Fruit fly (Drosophila melanogaster) S2 (cell line): Measurements from ENCODE around the gene Ccp84Ag.

ENCODE experiments used
- CG8478 ChIP-seq: fragments of >200 bp; optimal IDR thresholded peaks from 2 replicates; lab custom pipeline; 2018
- CTCF ChIP-seq, 2 experiments: fragments of >200 bp; optimal IDR thresholded peaks; 2 replicates each; lab custom pipeline; 2018

dm6 chr3R:6692432-6692831, 5.9 kb downstream of the Ccp84Ag start, which contains the start of gene Ccp84Ad:
- TF ChIP-seq CTCF (optimal IDR thresholded peaks at IDR 0.05; lab: Kevin White, UChicago) (no peak), CG8478 (lab: Kevin White, UChicago) (no peak)
